Fruit fly (Drosophila melanogaster): ENCODE results near the gene CG4565.

Gene CG4565

dm6 chr3R:10849515-10849973 lies 3.0 kb upstream of the CG4565 start, which contains the start of gene CG42394 (continued):
- TF ChIP-seq bowl (GFP tag; IDR thresholded peaks at IDR 0.05) (peak; percentile 87), D19A (tag; optimal IDR thresholded peaks at IDR 0.05) (peak; percentile 96), CG9609 (GFP tag; optimal IDR thresholded peaks at IDR 0.05) (peak; percentile 41), CG18476 (GFP tag; optimal IDR thresholded peaks at IDR 0.05) (peak; percentile 91), CG3726 (GFP tag; IDR thresholded peaks at IDR 0.05) (peak; percentile 88; the same call in 1 of the 3 replicates), Atf3 (GFP tag; optimal IDR thresholded peaks at IDR 0.05) (peak; percentile 44), Dbx (GFP tag; IDR thresholded peaks at IDR 0.05) (peak; percentile 95), dan (GFP tag; IDR thresholded peaks at IDR 0.05) (no peak), CG7372 (GFP tag; IDR thresholded peaks at IDR 0.05) (peak; percentile 92), Fer1 (GFP tag; optimal IDR thresholded peaks at IDR 0.05) (peak; percentile 98), slp2 (GFP tag; optimal IDR thresholded peaks at IDR 0.05) (peak; percentile 44), CG1529 (GFP tag; optimal IDR thresholded peaks at IDR 0.05) (peak; percentile 90), CG2120 (GFP tag; optimal IDR thresholded peaks at IDR 0.05) (peak; percentile 89), jumu (GFP tag; optimal IDR thresholded peaks at IDR 0.05) (peak; percentile 35), twi (tag; optimal IDR thresholded peaks at IDR 0.05) (peak; percentile 87), CG14667 (GFP tag; IDR thresholded peaks at IDR 0.05) (peak; percentile 84), so (GFP tag; IDR thresholded peaks at IDR 0.05) (peak; percentile 95; the same call in 2 of the 3 replicates), br (optimal IDR thresholded peaks at IDR 0.05) (no peak), CG2202 (tag; optimal IDR thresholded peaks at IDR 0.05) (peak; percentile 90), tx (GFP tag; optimal IDR thresholded peaks at IDR 0.05) (peak; percentile 17), grau (tag; optimal IDR thresholded peaks at IDR 0.05) (peak; percentile 95), CG17612 (GFP tag; IDR thresholded peaks at IDR 0.05) (peak; percentile 81), Myb (GFP tag; optimal IDR thresholded peaks at IDR 0.05) (peak; percentile 4), CG15011 (GFP tag; optimal IDR thresholded peaks at IDR 0.05) (peak; percentile 80), Oaz (GFP tag; IDR thresholded peaks at IDR 0.05) (peak; percentile 78), CG7745 (tag; optimal IDR thresholded peaks at IDR 0.05) (peak; percentile 10), Doc3 (GFP tag; IDR thresholded peaks at IDR 0.05; ENCODE audit: partially characterized antibody) (no peak), Scr (GFP tag; IDR thresholded peaks at IDR 0.05; ENCODE audit: partially characterized antibody) (peak; percentile 44; the same call in 1 of the 2 replicates), CG14860 (GFP tag; IDR thresholded peaks at IDR 0.05; ENCODE audit: partially characterized antibody) (peak; percentile 50; the same call in 1 of the 3 replicates), hkb (optimal IDR thresholded peaks at IDR 0.05) (no peak), hkb (GFP tag; IDR thresholded peaks at IDR 0.05) (peak; percentile 97), MESR4 (GFP tag; optimal IDR thresholded peaks at IDR 0.05) (peak; percentile 25), lmd (GFP tag; IDR thresholded peaks at IDR 0.05) (peak; percentile 93), Vsx1 (GFP tag; optimal IDR thresholded peaks at IDR 0.05) (peak; percentile 94), Gug (GFP tag; IDR thresholded peaks at IDR 0.05) (peak; percentile 84; the same call in 3 of the 4 replicates), CTCF (GFP tag; optimal IDR thresholded peaks at IDR 0.05) (peak; percentile 67), Hmr (GFP tag; optimal IDR thresholded peaks at IDR 0.05) (peak; percentile 96), fd102C (GFP tag; optimal IDR thresholded peaks at IDR 0.05) (peak; percentile 63), Eip74EF (GFP tag; optimal IDR thresholded peaks at IDR 0.05) (peak in 1 of 2 experiments; percentile 94), CG4360 (GFP tag; IDR thresholded peaks at IDR 0.05) (peak; percentile 72), eyg (GFP tag; optimal IDR thresholded peaks at IDR 0.05) (no peak), pita (GFP tag; optimal IDR thresholded peaks at IDR 0.05) (no peak), sug (tag; optimal IDR thresholded peaks at IDR 0.05) (no peak), CG8388 (GFP tag; optimal IDR thresholded peaks at IDR 0.05) (peak; percentile 91), Aef1 (GFP tag; IDR thresholded peaks at IDR 0.05) (peak; percentile 90), fu2 (GFP tag; optimal IDR thresholded peaks at IDR 0.05) (peak; percentile 53), Taf1 (GFP tag; IDR thresholded peaks at IDR 0.05) (peak; percentile 84), CG12659 (GFP tag; optimal IDR thresholded peaks at IDR 0.05) (peak; percentile 96), Spps (tag; optimal IDR thresholded peaks at IDR 0.05) (peak; percentile 96), her (GFP tag; optimal IDR thresholded peaks at IDR 0.05) (no peak), CG17361 (GFP tag; IDR thresholded peaks at IDR 0.05) (peak; percentile 99), pnt (GFP tag; optimal IDR thresholded peaks at IDR 0.05) (peak; percentile 56)

Data from whole organism, embryonic.